Fruit fly (Drosophila melanogaster): ENCODE measurements around the gene klu.

dm6 chr3L:10956558-10956957 is 52.4 kb downstream of the klu start:
- TF ChIP-seq psq (optimal IDR thresholded peaks at IDR 0.05) (no peak), CG8478 (optimal IDR thresholded peaks at IDR 0.05) (no peak), Dll (optimal IDR thresholded peaks at IDR 0.05) (no peak)

All from whole organism.